Worm (Caenorhabditis elegans) whole organism, young adult: Measurements from ENCODE around the gene hpo-10.
A peak's percentile ranks its signal among the peaks of the same experiment; 100 is the strongest.

Experiments used
- B0019.2 ChIP-seq: fragments of 200-800 bp; sonication (Bioruptor generic); conservative IDR thresholded peaks from 2 replicates; pipeline ENCODE4 v1.3.6; 2022; ENCODE audit warnings: missing genetic modification reagents, missing genetic modification characterization, missing compliant biosample characterization
- F39B2.1 ChIP-seq: fragments of 200-800 bp; sonication (Bioruptor generic); IDR thresholded peaks from 2 replicates; pipeline ENCODE4 v1.3.6; 2022; ENCODE audit warnings: missing genetic modification reagents, missing genetic modification characterization, missing compliant biosample characterization
- F49E8.2 ChIP-seq: sonication (generic microtip); optimal IDR thresholded peaks from 3 replicates; lab custom pipeline; 2017; ENCODE audit warnings: missing genetic modification characterization, mild to moderate bottlenecking, missing compliant biosample characterization, antibody characterized with exemption, moderate library complexity; ENCODE audit not compliant: insufficient read depth
- T26A5.8 ChIP-seq: sonication (generic microtip); optimal IDR thresholded peaks from 2 replicates; lab custom pipeline; 2016; ENCODE audit warnings: missing genetic modification characterization, missing compliant biosample characterization
- Y56A3A.18 ChIP-seq: fragments of 200-800 bp; sonication (Bioruptor generic); IDR thresholded peaks from 2 replicates; pipeline ENCODE4 v1.3.6; 2022; ENCODE audit warnings: missing genetic modification reagents, missing genetic modification characterization, missing compliant biosample characterization
- ZK185.1 ChIP-seq: sonication (generic microtip); optimal IDR thresholded peaks from 2 replicates; lab custom pipeline; 2016; ENCODE audit warnings: mild to moderate bottlenecking, missing genetic modification characterization, missing compliant biosample characterization; ENCODE audit not compliant: poor library complexity, severe bottlenecking
- aptf-3 ChIP-seq: fragments of 200-800 bp; sonication (Bioruptor generic); IDR thresholded peaks from 2 replicates; pipeline ENCODE4 v1.3.6; 2022; ENCODE audit warnings: missing genetic modification characterization, missing compliant biosample characterization
- attf-5 ChIP-seq: fragments of 200-800 bp; sonication (Bioruptor generic); optimal IDR thresholded peaks from 2 replicates; lab custom pipeline; 2018; ENCODE audit warnings: mild to moderate bottlenecking, missing genetic modification characterization, missing compliant biosample characterization
- ccch-3 ChIP-seq: fragments of 200-800 bp; sonication (Bioruptor generic); optimal IDR thresholded peaks from 2 replicates; lab custom pipeline; 2018; ENCODE audit warnings: mild to moderate bottlenecking, missing genetic modification characterization, missing compliant biosample characterization
- cebp-1 ChIP-seq, 2 experiments: fragments of 200-800 bp in 1 of 2; sonication (Bioruptor generic) in 1 of 2; sonication (generic microtip) in 1 of 2; IDR thresholded peaks in 1 of 2; optimal IDR thresholded peaks in 1 of 2; 2 replicates each; pipeline versions ENCODE4 v1.3.6 to Lab custom; 2017 to 2022; ENCODE audit warnings: missing compliant biosample characterization in 2 of 2, missing genetic modification characterization in 2 of 2, mild to moderate bottlenecking in 1 of 2, missing genetic modification reagents in 1 of 2, moderate library complexity in 1 of 2
- ceh-100 ChIP-seq: fragments of 200-800 bp; sonication (Bioruptor generic); IDR thresholded peaks from 2 replicates; pipeline ENCODE4 v1.3.6; 2022; ENCODE audit warnings: missing genetic modification reagents, missing genetic modification characterization, missing compliant biosample characterization
- ceh-40 ChIP-seq: fragments of 200-800 bp; sonication (Bioruptor generic); IDR thresholded peaks from 2 replicates; pipeline ENCODE4 v1.3.6; 2022; ENCODE audit warnings: missing genetic modification characterization, missing compliant biosample characterization
- ceh-58 ChIP-seq: fragments of 200-800 bp; sonication (Bioruptor generic); IDR thresholded peaks from 2 replicates; pipeline ENCODE4 v1.3.6; 2022; ENCODE audit warnings: missing genetic modification characterization, missing compliant biosample characterization
- chd-7 ChIP-seq: sonication (generic microtip); optimal IDR thresholded peaks from 2 replicates; lab custom pipeline; 2016; ENCODE audit warnings: mild to moderate bottlenecking, missing genetic modification characterization, moderate library complexity, missing compliant biosample characterization
- dox-1 ChIP-seq: fragments of 200-800 bp; sonication (Bioruptor generic); IDR thresholded peaks from 2 replicates; pipeline ENCODE4 v1.3.6; 2022; ENCODE audit warnings: missing genetic modification reagents, missing genetic modification characterization, missing compliant biosample characterization
- egl-18 ChIP-seq: fragments of 200-800 bp; sonication (Bioruptor generic); IDR thresholded peaks from 2 replicates; pipeline ENCODE4 v1.3.6; 2022; ENCODE audit warnings: missing genetic modification reagents, missing genetic modification characterization, missing compliant biosample characterization
- hmg-1.2 ChIP-seq: fragments of 200-800 bp; sonication (Bioruptor generic); IDR thresholded peaks from 2 replicates; pipeline ENCODE4 v1.3.6; 2022; ENCODE audit warnings: missing genetic modification reagents, missing genetic modification characterization, missing compliant biosample characterization
- hrde-1 ChIP-seq: sonication (generic microtip); optimal IDR thresholded peaks from 2 replicates; lab custom pipeline; 2016; ENCODE audit warnings: missing genetic modification characterization, mild to moderate bottlenecking, missing compliant biosample characterization, moderate library complexity, missing genotype, missing genetic modification reagents, borderline replicate concordance
- let-526 ChIP-seq: fragments of 200-800 bp; sonication (Bioruptor generic); IDR thresholded peaks from 2 replicates; pipeline ENCODE4 v1.3.6; 2022; ENCODE audit warnings: missing genetic modification reagents, missing genetic modification characterization, missing compliant biosample characterization
- lsy-27 ChIP-seq: sonication (generic microtip); optimal IDR thresholded peaks from 2 replicates; lab custom pipeline; 2017; ENCODE audit warnings: missing genetic modification characterization, mild to moderate bottlenecking, missing compliant biosample characterization, antibody characterized with exemption, missing genotype, borderline replicate concordance; ENCODE audit not compliant: insufficient read depth
- mxl-1 ChIP-seq: sonication (generic microtip); optimal IDR thresholded peaks from 2 replicates; lab custom pipeline; 2016; ENCODE audit warnings: missing genetic modification characterization, missing compliant biosample characterization
- nhr-120 ChIP-seq: fragments of 200-800 bp; sonication (Bioruptor generic); IDR thresholded peaks from 2 replicates; pipeline ENCODE4 v1.3.6; 2022; ENCODE audit warnings: missing genetic modification characterization, missing compliant biosample characterization
- nhr-80 ChIP-seq: sonication (generic microtip); optimal IDR thresholded peaks from 2 replicates; lab custom pipeline; 2016; ENCODE audit warnings: missing genetic modification characterization, missing compliant biosample characterization
- pha-4 ChIP-seq: fragments of 150-350 bp; sonication (generic microtip); optimal IDR thresholded peaks from 2 replicates; lab custom pipeline; 2014; ENCODE audit warnings: missing biosample characterization, missing genetic modification reagents, missing genetic modification characterization
- repo-1 ChIP-seq: sonication (generic microtip); optimal IDR thresholded peaks from 2 replicates; lab custom pipeline; 2017; ENCODE audit warnings: mild to moderate bottlenecking, missing genetic modification characterization, missing compliant biosample characterization
- snpc-1.3 ChIP-seq: sonication (generic microtip); optimal IDR thresholded peaks from 2 replicates; lab custom pipeline; 2017; ENCODE audit warnings: missing genetic modification characterization, mild to moderate bottlenecking, missing compliant biosample characterization, antibody characterized with exemption, moderate library complexity, missing genotype, missing genetic modification reagents; ENCODE audit not compliant: insufficient read depth
- snpc-3.4 ChIP-seq: sonication (generic microtip); optimal IDR thresholded peaks from 2 replicates; lab custom pipeline; 2017; ENCODE audit warnings: missing genetic modification characterization, mild to moderate bottlenecking, missing compliant biosample characterization, antibody characterized with exemption, moderate library complexity, missing genotype, missing genetic modification reagents
- tlf-1 ChIP-seq: fragments of 200-800 bp; sonication (Bioruptor generic); optimal IDR thresholded peaks from 2 replicates; lab custom pipeline; 2018; ENCODE audit warnings: mild to moderate bottlenecking, missing genetic modification characterization, missing compliant biosample characterization
- unc-130 ChIP-seq: sonication (generic microtip); optimal IDR thresholded peaks from 2 replicates; lab custom pipeline; 2016; ENCODE audit warnings: missing genetic modification reagents, missing genetic modification characterization, missing compliant biosample characterization
- unc-62 ChIP-seq: fragments of 150-350 bp; optimal IDR thresholded peaks from 2 replicates; lab custom pipeline; 2014; ENCODE audit warnings: missing biosample characterization, missing genetic modification reagents, missing genetic modification characterization
- zim-3 ChIP-seq: sonication (generic microtip); optimal IDR thresholded peaks from 2 replicates; lab custom pipeline; 2017; ENCODE audit warnings: mild to moderate bottlenecking, missing genetic modification characterization, moderate library complexity, missing compliant biosample characterization
- ztf-18 ChIP-seq: sonication (generic microtip); optimal IDR thresholded peaks from 2 replicates; lab custom pipeline; 2016; ENCODE audit warnings: missing genotype, mild to moderate bottlenecking, missing genetic modification characterization, missing compliant biosample characterization
- ztf-22 ChIP-seq: fragments of 200-800 bp; sonication (Bioruptor generic); optimal IDR thresholded peaks from 2 replicates; lab custom pipeline; 2018; ENCODE audit warnings: mild to moderate bottlenecking, missing genetic modification characterization, moderate library complexity, missing compliant biosample characterization

hpo-10 gene

ce11 chrIII:5914717-5915116 lies 35.4 kb downstream of the hpo-10 start (continued):
- TF ChIP-seq let-526 (GFP tag; lab: Robert Waterston, UW) (no peak), T26A5.8 (tag; lab: Kevin White, UChicago) (no peak), dox-1 (GFP tag; lab: Robert Waterston, UW) (peak; percentile 40; the same call in 1 of the 2 replicates), hrde-1 (tag; lab: Kevin White, UChicago) (peak; percentile 50), pha-4 (tag; lab: Kevin White, UChicago) (no peak), nhr-80 (tag; lab: Kevin White, UChicago) (peak; percentile 67), snpc-3.4 (tag; lab: Kevin White, UChicago) (peak; percentile 35), ceh-100 (GFP tag; lab: Robert Waterston, UW) (no peak), zim-3 (tag; lab: Kevin White, UChicago) (no peak), ztf-22 (GFP tag; lab: Kevin White, UChicago) (no peak)

- TF ChIP-seq F49E8.2: no peak
- TF ChIP-seq nhr-80 (tag; lab: Kevin White, UChicago): peak; percentile 88
- TF ChIP-seq hmg-1.2 (GFP tag; lab: Robert Waterston, UW): 0 out of 2 replicates have a peak, but pooled peaks have one; percentile 6
- TF ChIP-seq repo-1 (tag; lab: Kevin White, UChicago): no peak
- no peak for TF ChIP-seq ccch-3 (GFP tag; lab: Kevin White, UChicago)
- TF ChIP-seq egl-18 (GFP tag; lab: Robert Waterston, UW): no peak
- TF ChIP-seq unc-62 (GFP tag; lab: Kevin White, UChicago): no peak
- no peak for TF ChIP-seq ceh-58 (GFP tag; lab: Robert Waterston, UW)
- TF ChIP-seq F39B2.1 (GFP tag; lab: Robert Waterston, UW): no peak
- TF ChIP-seq lsy-27: no peak
- TF ChIP-seq aptf-3 (GFP tag; lab: Robert Waterston, UW): no peak
- no peak for TF ChIP-seq snpc-3.4 (tag; lab: Kevin White, UChicago)
- peak; percentile 55 for TF ChIP-seq dox-1 (GFP tag; lab: Robert Waterston, UW)
- no peak for TF ChIP-seq snpc-1.3 (tag; lab: Kevin White, UChicago)
- no peak for TF ChIP-seq unc-130 (GFP tag; lab: Kevin White, UChicago)
- TF ChIP-seq ceh-40 (GFP tag; lab: Robert Waterston, UW): no peak
- TF ChIP-seq ztf-18 (tag; lab: Kevin White, UChicago): no peak
- peak; percentile 2 for TF ChIP-seq ZK185.1
These were observed 36.6 kb downstream of the hpo-10 start for ce11 chrIII:5915926-5916325.

- no peak for TF ChIP-seq mxl-1 (tag; lab: Kevin White, UChicago)
- TF ChIP-seq repo-1 (tag; lab: Kevin White, UChicago): peak; percentile 53
- 0 out of 2 replicates have a peak, but pooled peaks have one; percentile 15 for TF ChIP-seq Y56A3A.18
- peak; percentile 87 for TF ChIP-seq cebp-1 (GFP tag; IDR thresholded peaks at IDR 0.05; lab: Robert Waterston, UW)
- TF ChIP-seq cebp-1 (tag; optimal IDR thresholded peaks at IDR 0.05; lab: Kevin White, UChicago): peak; percentile 86
- TF ChIP-seq B0019.2 (GFP tag; lab: Robert Waterston, UW): no peak
- TF ChIP-seq nhr-120 (GFP tag; lab: Robert Waterston, UW): no peak
- peak; percentile 19; the same call in 1 of the 2 replicates for TF ChIP-seq hmg-1.2 (GFP tag; lab: Robert Waterston, UW)
- peak; percentile 8 for TF ChIP-seq chd-7 (tag; lab: Kevin White, UChicago)
- peak; percentile 26 for TF ChIP-seq attf-5 (GFP tag; lab: Kevin White, UChicago)
- peak; percentile 62 for TF ChIP-seq nhr-80 (tag; lab: Kevin White, UChicago)
- TF ChIP-seq tlf-1 (GFP tag; lab: Kevin White, UChicago): peak; percentile 44
These were observed 38.2 kb downstream of the hpo-10 start for ce11 chrIII:5917365-5917958.
